Worm (Caenorhabditis elegans) whole organism, L1 larva: ENCODE results near the gene R151.1.

Source experiments
- blmp-1 ChIP-seq: fragments of 150-350 bp; optimal IDR thresholded peaks from 2 replicates; lab custom pipeline; 2014; ENCODE audit warnings: missing biosample characterization, missing genetic modification characterization
- fkh-8 ChIP-seq: sonication (generic microtip); optimal IDR thresholded peaks from 2 replicates; lab custom pipeline; 2016; ENCODE audit warnings: mild to moderate bottlenecking, missing genetic modification characterization, missing compliant biosample characterization
- lin-39 ChIP-seq: fragments of 150-350 bp; optimal IDR thresholded peaks from 2 replicates; lab custom pipeline; 2014; ENCODE audit warnings: missing biosample characterization, missing genetic modification reagents, missing genetic modification characterization
- lsy-2 ChIP-seq, 2 experiments: fragments of 150-350 bp; optimal IDR thresholded peaks; 2 replicates each; lab custom pipeline; 2014; ENCODE audit warnings: missing biosample characterization in 2 of 2, missing genetic modification characterization in 2 of 2
- nhr-237 ChIP-seq: fragments of 150-350 bp; optimal IDR thresholded peaks from 2 replicates; lab custom pipeline; 2014; ENCODE audit warnings: missing biosample characterization, missing genetic modification characterization
- nhr-28 ChIP-seq: fragments of 150-350 bp; optimal IDR thresholded peaks from 2 replicates; lab custom pipeline; 2014; ENCODE audit warnings: missing biosample characterization, missing genetic modification characterization
- unc-62 ChIP-seq: fragments of 150-350 bp; optimal IDR thresholded peaks from 2 replicates; lab custom pipeline; 2014; ENCODE audit warnings: missing biosample characterization, missing genetic modification reagents, missing genetic modification characterization
- unc-98 ChIP-seq: fragments of 200-800 bp; sonication (Bioruptor generic); IDR thresholded peaks from 2 replicates; pipeline ENCODE4 v1.3.6; 2022; ENCODE audit warnings: missing genetic modification characterization, missing compliant biosample characterization

ce11 chrIII:7181822-7182221, 34.5 kb upstream of the R151.1 start, which contains the start of gene epg-4:
- TF ChIP-seq unc-98 (GFP tag; lab: Robert Waterston, UW) (no peak), nhr-28 (tag; lab: Kevin White, UChicago) (no peak), blmp-1 (peak; percentile 33), fkh-8 (tag; lab: Kevin White, UChicago) (no peak), lin-39 (tag; lab: Kevin White, UChicago) (no peak), unc-62 (GFP tag; lab: Kevin White, UChicago) (no peak), lsy-2 (tag; optimal IDR thresholded peaks at IDR 0.05; lab: Kevin White, UChicago) (peak in 1 of 2 experiments; percentile 69), nhr-237 (tag; lab: Kevin White, UChicago) (no peak)
